Worm (Caenorhabditis elegans) whole organism, late embryonic: ENCODE results near the gene ZC21.6.

Experiments used
- F13H6.1 ChIP-seq: sonication (generic microtip); optimal IDR thresholded peaks from 2 replicates; lab custom pipeline; 2016; ENCODE audit warnings: missing genetic modification characterization, missing compliant biosample characterization
- che-1 ChIP-seq: sonication (generic microtip); optimal IDR thresholded peaks from 2 replicates; lab custom pipeline; 2016; ENCODE audit warnings: mild to moderate bottlenecking, missing genetic modification characterization, missing compliant biosample characterization
- dve-1 ChIP-seq: sonication (generic microtip); optimal IDR thresholded peaks from 2 replicates; lab custom pipeline; 2017; ENCODE audit warnings: antibody characterized with exemption, mild to moderate bottlenecking, missing genetic modification characterization, missing compliant biosample characterization
- elt-2 ChIP-seq: sonication (generic microtip); optimal IDR thresholded peaks from 2 replicates; lab custom pipeline; 2016; ENCODE audit warnings: missing genetic modification reagents, missing genetic modification characterization, missing compliant biosample characterization
- hlh-30 ChIP-seq: sonication (generic microtip); optimal IDR thresholded peaks from 2 replicates; lab custom pipeline; 2017; ENCODE audit warnings: antibody characterized with exemption, missing genetic modification characterization, missing compliant biosample characterization; ENCODE audit not compliant: insufficient read depth
- nfya-1 ChIP-seq: sonication (generic microtip); optimal IDR thresholded peaks from 2 replicates; lab custom pipeline; 2017; ENCODE audit warnings: missing genetic modification characterization, mild to moderate bottlenecking, missing compliant biosample characterization, antibody characterized with exemption, moderate library complexity
- nhr-11 ChIP-seq: fragments of 150-350 bp; optimal IDR thresholded peaks from 2 replicates; lab custom pipeline; 2014; ENCODE audit warnings: missing biosample characterization, missing genetic modification characterization
- odd-2 ChIP-seq: sonication (generic microtip); optimal IDR thresholded peaks from 2 replicates; lab custom pipeline; 2017; ENCODE audit warnings: antibody characterized with exemption, mild to moderate bottlenecking, missing genetic modification characterization, missing compliant biosample characterization
- pqm-1 ChIP-seq: sonication (generic microtip); optimal IDR thresholded peaks from 2 replicates; lab custom pipeline; 2016; ENCODE audit warnings: missing genetic modification characterization, missing compliant biosample characterization
- ref-2 ChIP-seq: sonication (generic microtip); optimal IDR thresholded peaks from 2 replicates; lab custom pipeline; 2016; ENCODE audit warnings: missing genetic modification characterization, missing compliant biosample characterization
- tbx-2 ChIP-seq: sonication (generic microtip); optimal IDR thresholded peaks from 2 replicates; lab custom pipeline; 2016; ENCODE audit warnings: missing genetic modification characterization, missing compliant biosample characterization
- unc-55 ChIP-seq: sonication (generic microtip); optimal IDR thresholded peaks from 2 replicates; lab custom pipeline; 2017; ENCODE audit warnings: missing biosample characterization, missing genetic modification reagents, missing genetic modification characterization

DNA sequence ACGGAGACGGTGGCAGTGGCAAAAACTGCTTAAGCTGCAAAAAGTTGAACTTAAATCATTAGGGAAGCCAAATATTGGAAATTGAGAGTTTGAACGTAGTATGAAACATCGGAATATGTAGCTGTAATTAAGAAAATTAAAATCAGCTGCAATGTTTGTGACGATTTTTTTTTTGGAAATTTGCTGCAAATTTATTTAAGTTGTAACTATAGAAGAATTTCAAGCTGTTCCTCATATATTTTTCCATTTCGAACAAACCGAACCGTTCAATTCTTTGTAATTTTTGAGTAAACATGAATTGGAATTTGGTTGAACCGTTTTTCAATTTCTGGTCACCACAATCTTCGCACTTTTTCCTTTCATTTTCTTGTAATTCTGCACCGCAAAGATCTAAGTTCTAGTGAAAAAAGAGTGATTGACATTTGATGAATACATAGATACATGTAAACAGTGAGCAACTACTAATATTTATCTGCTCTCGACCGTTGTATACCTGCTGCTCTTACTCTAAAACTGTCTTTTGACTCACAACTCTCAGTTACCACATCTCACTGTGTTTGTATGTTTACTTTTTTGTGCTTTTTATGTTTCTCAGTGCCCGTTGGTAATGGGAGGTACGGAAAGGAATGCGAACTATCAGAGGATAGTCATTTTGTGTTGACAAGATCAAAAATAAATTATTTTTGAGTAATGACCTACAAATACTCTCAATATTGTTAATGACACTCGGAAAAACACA lies 23.6 kb downstream of the ZC21.6 start:
- TF ChIP-seq dve-1 (no peak), tbx-2 (no peak), nfya-1 (tag; lab: Kevin White, UChicago) (no peak), hlh-30 (tag; lab: Kevin White, UChicago) (no peak), ref-2 (tag; lab: Kevin White, UChicago) (no peak), pqm-1 (no peak), unc-55 (GFP tag; lab: Kevin White, UChicago) (no peak), odd-2 (no peak), nhr-11 (no peak), elt-2 (no peak), che-1 (tag; lab: Kevin White, UChicago) (no peak), F13H6.1 (tag; lab: Kevin White, UChicago) (no peak)
